Fruit fly (Drosophila melanogaster) whole organism, wandering third instar larva: Measurements from ENCODE around the gene ClpX.

ENCODE experiments used
- Abd-B ChIP-seq: fragments of >200 bp; optimal IDR thresholded peaks from 2 replicates; lab custom pipeline; 2017; ENCODE audit warnings: missing biosample characterization, missing genetic modification characterization
- CrebA ChIP-seq: fragments of 200-800 bp; sonication (Bioruptor generic); optimal IDR thresholded peaks from 2 replicates; lab custom pipeline; 2016; ENCODE audit warnings: missing biosample characterization, mild to moderate bottlenecking, missing genetic modification characterization, borderline replicate concordance
- Dfd ChIP-seq: fragments of >200 bp; optimal IDR thresholded peaks from 2 replicates; lab custom pipeline; 2017; ENCODE audit warnings: missing biosample characterization, missing genetic modification characterization
- Dif ChIP-seq: fragments of 200-275, 200-300 bp; sonication (Bioruptor generic); optimal IDR thresholded peaks from 2 replicates; lab custom pipeline; 2018; ENCODE audit warnings: missing biosample characterization, missing genetic modification characterization; ENCODE audit not compliant: partially characterized antibody
- GATAd ChIP-seq: sonication (Bioruptor generic); optimal IDR thresholded peaks from 2 replicates; lab custom pipeline; 2016; ENCODE audit warnings: missing biosample characterization, missing genetic modification characterization
- HLH106 ChIP-seq: fragments of 200-800 bp; optimal IDR thresholded peaks from 3 replicates; lab custom pipeline; 2019; ENCODE audit warnings: missing biosample characterization, mild to moderate bottlenecking, missing genetic modification characterization, moderate library complexity
- Hnf4 ChIP-seq: fragments of 200-800 bp; sonication (Bioruptor generic); optimal IDR thresholded peaks from 2 replicates; lab custom pipeline; 2016; ENCODE audit warnings: missing biosample characterization, mild to moderate bottlenecking, missing genetic modification characterization
- Hr78 ChIP-seq: fragments of >200 bp; optimal IDR thresholded peaks from 2 replicates; lab custom pipeline; 2017; ENCODE audit warnings: missing biosample characterization, missing genetic modification characterization
- Hr83 ChIP-seq: fragments of 200-300 bp; sonication (Bioruptor generic); optimal IDR thresholded peaks from 2 replicates; lab custom pipeline; 2016; ENCODE audit warnings: missing biosample characterization, mild to moderate bottlenecking, missing genetic modification characterization, moderate library complexity; ENCODE audit not compliant: poor library complexity, severe bottlenecking
- Jra ChIP-seq: sonication (Bioruptor generic); optimal IDR thresholded peaks from 2 replicates; lab custom pipeline; 2016; ENCODE audit warnings: missing biosample characterization, missing genetic modification characterization
- Myc ChIP-seq: fragments of >200 bp; optimal IDR thresholded peaks from 2 replicates; lab custom pipeline; 2017
- N ChIP-seq: fragments of >200 bp; optimal IDR thresholded peaks from 2 replicates; lab custom pipeline; 2018; ENCODE audit warnings: missing biosample characterization, missing external identifiers, missing genetic modification characterization
- OdsH ChIP-seq: fragments of 200-800 bp; sonication (Bioruptor generic); optimal IDR thresholded peaks from 2 replicates; lab custom pipeline; 2016; ENCODE audit warnings: missing biosample characterization, mild to moderate bottlenecking, missing genetic modification characterization
- Rel ChIP-seq, 2 experiments: fragments of 200-800 bp; sonication (Bioruptor generic) in 1 of 2; optimal IDR thresholded peaks; 2 replicates in 1 of 2; 3 replicates in 1 of 2; lab custom pipeline; 2016 to 2019; ENCODE audit warnings: mild to moderate bottlenecking in 2 of 2, missing biosample characterization in 2 of 2, missing genetic modification characterization in 2 of 2, moderate library complexity in 1 of 2
- Sp1 ChIP-seq: fragments of 200-800 bp; sonication (Bioruptor generic); optimal IDR thresholded peaks from 3 replicates; lab custom pipeline; 2019; ENCODE audit warnings: missing biosample characterization, mild to moderate bottlenecking, missing genetic modification characterization, moderate library complexity
- Vsx2 ChIP-seq: fragments of 200-300, 225-300 bp; sonication (Bioruptor generic); optimal IDR thresholded peaks from 2 replicates; lab custom pipeline; 2018; ENCODE audit warnings: missing biosample characterization, missing genetic modification characterization; ENCODE audit not compliant: partially characterized antibody
- br ChIP-seq: fragments of 200-800 bp; sonication (Bioruptor generic); optimal IDR thresholded peaks from 2 replicates; lab custom pipeline; 2016; ENCODE audit warnings: missing biosample characterization, missing genetic modification characterization
- brk ChIP-seq: fragments of 200-800 bp; sonication (Bioruptor generic); optimal IDR thresholded peaks from 2 replicates; lab custom pipeline; 2016; ENCODE audit warnings: missing biosample characterization, mild to moderate bottlenecking, missing genetic modification characterization
- dl ChIP-seq, 2 experiments: fragments of 175-275, 200-275 bp in 1 of 2; fragments of 200-275 bp in 1 of 2; sonication (Bioruptor generic); optimal IDR thresholded peaks; lab custom pipeline; 2018; ENCODE audit warnings: mild to moderate bottlenecking in 2 of 2, missing biosample characterization in 2 of 2, missing genetic modification characterization in 2 of 2, moderate library complexity in 2 of 2; ENCODE audit not compliant: partially characterized antibody in 2 of 2, insufficient read depth in 1 of 2
- dmrt93B ChIP-seq: fragments of 200-800 bp; sonication (Bioruptor generic); optimal IDR thresholded peaks from 2 replicates; lab custom pipeline; 2018; ENCODE audit warnings: missing biosample characterization, mild to moderate bottlenecking, missing genetic modification characterization
- dsf ChIP-seq: sonication (Bioruptor generic); optimal IDR thresholded peaks from 2 replicates; lab custom pipeline; 2016; ENCODE audit warnings: missing biosample characterization, missing genetic modification characterization, borderline replicate concordance
- ey ChIP-seq: fragments of 200-800 bp; sonication (Bioruptor generic); optimal IDR thresholded peaks from 2 replicates; lab custom pipeline; 2016; ENCODE audit warnings: missing biosample characterization, missing genetic modification characterization
- foxo ChIP-seq, 2 experiments: fragments of 200-800 bp; sonication (Bioruptor generic); optimal IDR thresholded peaks; 2 replicates in 1 of 2; 3 replicates in 1 of 2; lab custom pipeline; 2016 to 2017; ENCODE audit warnings: missing biosample characterization in 2 of 2, missing genetic modification characterization in 2 of 2
- fru ChIP-seq: fragments of 200-800 bp; sonication (Bioruptor generic); optimal IDR thresholded peaks from 3 replicates; lab custom pipeline; 2016; ENCODE audit warnings: missing biosample characterization, mild to moderate bottlenecking, missing genetic modification characterization
- h ChIP-seq: fragments of 200-800 bp; sonication (Bioruptor generic); optimal IDR thresholded peaks from 3 replicates; lab custom pipeline; 2016; ENCODE audit warnings: missing biosample characterization, mild to moderate bottlenecking, missing genetic modification characterization
- jim ChIP-seq: fragments of 175-275, 200-325 bp; sonication (Bioruptor generic); optimal IDR thresholded peaks from 2 replicates; lab custom pipeline; 2016; ENCODE audit warnings: missing biosample characterization, mild to moderate bottlenecking, missing genetic modification characterization
- pan ChIP-seq: fragments of >200 bp; optimal IDR thresholded peaks from 2 replicates; lab custom pipeline; 2017
- psq ChIP-seq: fragments of 200-800 bp; sonication (Bioruptor generic); optimal IDR thresholded peaks from 3 replicates; lab custom pipeline; 2017; ENCODE audit warnings: missing biosample characterization, mild to moderate bottlenecking, missing genetic modification characterization, moderate library complexity
- sv ChIP-seq: fragments of 200-800 bp; sonication (Bioruptor generic); optimal IDR thresholded peaks from 3 replicates; lab custom pipeline; 2016; ENCODE audit warnings: missing biosample characterization, missing genetic modification characterization
- tai ChIP-seq: sonication (Bioruptor generic); optimal IDR thresholded peaks from 2 replicates; lab custom pipeline; 2016; ENCODE audit warnings: missing biosample characterization, missing genetic modification characterization
- usp ChIP-seq: fragments of >200 bp; optimal IDR thresholded peaks from 2 replicates; lab custom pipeline; 2017; ENCODE audit warnings: missing biosample characterization, missing genetic modification characterization
- woc ChIP-seq: sonication (Bioruptor generic); optimal IDR thresholded peaks from 2 replicates; lab custom pipeline; 2016; ENCODE audit warnings: missing biosample characterization, mild to moderate bottlenecking, missing genetic modification characterization

Gene ClpX

dm6 chr3R:19860996-19861719 lies 42.3 kb downstream of the ClpX start, which contains the start of the genes Ire1 and Mrm2 (continued):
- TF ChIP-seq dl (GFP tag; optimal IDR thresholded peaks at IDR 0.05; lab: Kevin White, UChicago; ENCODE audit: insufficient read depth in 1 of 2, partially characterized antibody in 2 of 2) (no peak), N (peak; percentile 100), dmrt93B (peak; percentile 63)

- TF ChIP-seq br (GFP tag; lab: Kevin White, UChicago), result peak; percentile 76
- peak; percentile 30 for TF ChIP-seq ey (GFP tag; lab: Kevin White, UChicago)
- no peak for TF ChIP-seq N
- no peak for TF ChIP-seq GATAd (GFP tag; lab: Kevin White, UChicago)
- no peak for TF ChIP-seq tai (GFP tag; lab: Kevin White, UChicago)
- no peak for TF ChIP-seq Hr78
- TF ChIP-seq foxo (GFP tag; optimal IDR thresholded peaks at IDR 0.05; lab: Kevin White, UChicago), result peak in 1 of 2 experiments; percentile 27
- TF ChIP-seq psq (GFP tag; lab: Kevin White, UChicago), result peak; percentile 40
- TF ChIP-seq pan (lab: Kevin White, UChicago), result no peak
- TF ChIP-seq OdsH, result peak; percentile 28
- TF ChIP-seq dsf (GFP tag; lab: Kevin White, UChicago), result no peak
- TF ChIP-seq Myc, result no peak
- no peak for TF ChIP-seq Rel (GFP tag; optimal IDR thresholded peaks at IDR 0.05; lab: Kevin White, UChicago)
- peak; percentile 49 for TF ChIP-seq Rel (tag; optimal IDR thresholded peaks at IDR 0.05; lab: Kevin White, UChicago)
- no peak for TF ChIP-seq jim (GFP tag; lab: Kevin White, UChicago)
- TF ChIP-seq Dfd (GFP tag; lab: Kevin White, UChicago), result no peak
- TF ChIP-seq h (GFP tag; lab: Kevin White, UChicago), result peak; percentile 57
- no peak for TF ChIP-seq brk (GFP tag; lab: Kevin White, UChicago)
- TF ChIP-seq Hnf4, result peak; percentile 24
- peak; percentile 32 for TF ChIP-seq fru (GFP tag; lab: Kevin White, UChicago)
- TF ChIP-seq Abd-B (GFP tag; lab: Kevin White, UChicago), result no peak
- TF ChIP-seq Dif (GFP tag; lab: Kevin White, UChicago), result no peak
- no peak for TF ChIP-seq CrebA (GFP tag; lab: Kevin White, UChicago)
- TF ChIP-seq Hr83 (GFP tag; lab: Kevin White, UChicago), result no peak
- peak; percentile 8 for TF ChIP-seq HLH106 (tag; lab: Kevin White, UChicago)
- TF ChIP-seq Jra (GFP tag; lab: Kevin White, UChicago), result no peak
These were observed 44.0 kb downstream of the ClpX start for dm6 chr3R:19859370-19860033.

dm6 chr3R:19858944-19859343 lies 44.5 kb downstream of the ClpX start:
- no peak for TF ChIP-seq Rel (GFP tag; optimal IDR thresholded peaks at IDR 0.05; lab: Kevin White, UChicago)
- no peak for TF ChIP-seq Rel (tag; optimal IDR thresholded peaks at IDR 0.05; lab: Kevin White, UChicago)
- no peak for TF ChIP-seq CrebA (GFP tag; lab: Kevin White, UChicago)
- TF ChIP-seq psq (GFP tag; lab: Kevin White, UChicago), result no peak
- TF ChIP-seq h (GFP tag; lab: Kevin White, UChicago), result no peak
- no peak for TF ChIP-seq woc (GFP tag; lab: Kevin White, UChicago)
- TF ChIP-seq usp (GFP tag; lab: Kevin White, UChicago), result no peak
- TF ChIP-seq sv (GFP tag; lab: Kevin White, UChicago), result no peak
- TF ChIP-seq HLH106 (tag; lab: Kevin White, UChicago), result no peak
- TF ChIP-seq dmrt93B, result no peak
- TF ChIP-seq Vsx2 (GFP tag; lab: Kevin White, UChicago), result no peak
- no peak for TF ChIP-seq Sp1 (GFP tag; lab: Kevin White, UChicago)
- no peak for TF ChIP-seq ey (GFP tag; lab: Kevin White, UChicago)
- no peak for TF ChIP-seq Hr78
- no peak for TF ChIP-seq N
- no peak for TF ChIP-seq Dif (GFP tag; lab: Kevin White, UChicago)
